Fruit fly (Drosophila melanogaster): ENCODE results near the gene eIF2beta.

The eIF2beta gene

DNA sequence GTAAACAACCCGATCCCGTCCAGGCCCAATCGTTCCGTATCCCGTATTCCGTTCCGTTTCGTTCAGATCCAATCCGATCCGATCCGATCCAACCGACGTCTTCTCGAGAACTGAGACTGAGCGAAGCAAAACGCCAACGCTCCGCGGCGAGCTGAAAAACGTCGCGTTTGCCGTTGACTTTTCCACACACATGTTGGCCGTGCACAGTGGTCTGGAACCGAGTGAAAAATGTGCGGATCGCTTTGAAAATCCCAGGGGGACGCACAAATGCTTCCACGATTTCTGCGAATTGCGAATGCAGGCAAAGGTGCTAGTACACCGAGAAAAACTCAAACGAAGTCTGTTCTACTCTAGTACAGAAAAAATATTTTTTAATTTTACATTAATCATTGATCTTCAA, 41.6 kb downstream of the eIF2beta start, which contains the start of gene CG10663 (continued):
- TF ChIP-seq CG6765 (GFP tag; optimal IDR thresholded peaks at IDR 0.05) (no peak), sob (GFP tag; IDR thresholded peaks at IDR 0.05) (0 out of 2 replicates have a peak, but pooled peaks have one; percentile 18), wor (GFP tag; IDR thresholded peaks at IDR 0.05) (no peak), dan (GFP tag; IDR thresholded peaks at IDR 0.05) (no peak), E2f1 (GFP tag; IDR thresholded peaks at IDR 0.05) (0 out of 2 replicates have a peak, but pooled peaks have one; percentile 12), ci (GFP tag; IDR thresholded peaks at IDR 0.05) (peak; percentile 72; the same call in 2 of the 3 replicates), ac (GFP tag; optimal IDR thresholded peaks at IDR 0.05) (no peak), Hr78 (GFP tag; optimal IDR thresholded peaks at IDR 0.05) (no peak), CG1792 (GFP tag; optimal IDR thresholded peaks at IDR 0.05) (no peak), so (GFP tag; IDR thresholded peaks at IDR 0.05) (peak; percentile 34; the same call in 1 of the 3 replicates), CG33213 (GFP tag; optimal IDR thresholded peaks at IDR 0.05) (no peak), zen (tag; optimal IDR thresholded peaks at IDR 0.05) (no peak), gce (GFP tag; IDR thresholded peaks at IDR 0.05) (no peak), CG10959 (GFP tag; IDR thresholded peaks at IDR 0.05) (0 out of 2 replicates have a peak, but pooled peaks have one; percentile 31), CG17568 (GFP tag; optimal IDR thresholded peaks at IDR 0.05) (no peak), Ravus (GFP tag; IDR thresholded peaks at IDR 0.05) (no peak), Aef1 (GFP tag; IDR thresholded peaks at IDR 0.05) (no peak), oc (tag; optimal IDR thresholded peaks at IDR 0.05) (no peak), sens (GFP tag) (peak; percentile 80), CG8388 (GFP tag; optimal IDR thresholded peaks at IDR 0.05) (no peak), fd64A (GFP tag; optimal IDR thresholded peaks at IDR 0.05) (no peak), lov (optimal IDR thresholded peaks at IDR 0.05) (no peak), lov (GFP tag; IDR thresholded peaks at IDR 0.05) (no peak), CG10543 (GFP tag; optimal IDR thresholded peaks at IDR 0.05) (no peak), CG7372 (GFP tag; IDR thresholded peaks at IDR 0.05) (no peak), hth (optimal IDR thresholded peaks at IDR 0.05) (no peak), CG4707 (GFP tag; optimal IDR thresholded peaks at IDR 0.05) (no peak), CG7745 (tag; optimal IDR thresholded peaks at IDR 0.05) (no peak), CG2202 (tag; optimal IDR thresholded peaks at IDR 0.05) (peak; percentile 3), CG2875 (GFP tag; optimal IDR thresholded peaks at IDR 0.05) (no peak), sim (GFP tag; IDR thresholded peaks at IDR 0.05) (0 out of 2 replicates have a peak, but pooled peaks have one; percentile 54), nmo (GFP tag; optimal IDR thresholded peaks at IDR 0.05) (no peak), dmrt99B (tag; optimal IDR thresholded peaks at IDR 0.05) (peak; percentile 18), CG3281 (GFP tag; optimal IDR thresholded peaks at IDR 0.05) (no peak), CG15269 (tag; optimal IDR thresholded peaks at IDR 0.05) (peak; percentile 8), exex (tag; optimal IDR thresholded peaks at IDR 0.05) (no peak), ATbp (GFP tag; optimal IDR thresholded peaks at IDR 0.05) (no peak), CG6654 (GFP tag; optimal IDR thresholded peaks at IDR 0.05) (no peak), twi (tag; optimal IDR thresholded peaks at IDR 0.05) (peak; percentile 96), E2f2 (GFP tag; IDR thresholded peaks at IDR 0.05) (peak; percentile 24; the same call in 1 of the 2 replicates), CG17186 (GFP tag; optimal IDR thresholded peaks at IDR 0.05) (no peak), CG8359 (GFP tag; optimal IDR thresholded peaks at IDR 0.05; ENCODE audit: borderline replicate concordance) (no peak), CG8089 (GFP tag; optimal IDR thresholded peaks at IDR 0.05) (no peak), CkIIα-i1 (GFP tag; IDR thresholded peaks at IDR 0.05) (no peak), Hsf (GFP tag; optimal IDR thresholded peaks at IDR 0.05) (no peak), CG32532 (GFP tag; IDR thresholded peaks at IDR 0.05) (peak; percentile 32; the same call in 1 of the 2 replicates), dysf (GFP tag; IDR thresholded peaks at IDR 0.05) (no peak), Bteb2 (GFP tag; optimal IDR thresholded peaks at IDR 0.05) (no peak), ewg (GFP tag; optimal IDR thresholded peaks at IDR 0.05) (no peak), MESR4 (GFP tag; optimal IDR thresholded peaks at IDR 0.05) (no peak), NC2α (GFP tag; optimal IDR thresholded peaks at IDR 0.05) (no peak)
